Fruit fly (Drosophila melanogaster): ENCODE measurements around the gene baz.

baz gene

dm6 chrX:17175558-17176189 lies 15.9 kb downstream of the baz start (continued):
- TF ChIP-seq Ets97D (GFP tag; optimal IDR thresholded peaks at IDR 0.05) (peak; percentile 1), Dip2 (GFP tag; IDR thresholded peaks at IDR 0.05) (peak; percentile 53; the same call in 1 of the 2 replicates), CG16813 (GFP tag; IDR thresholded peaks at IDR 0.05; ENCODE audit: partially characterized antibody) (peak; percentile 51; the same call in 1 of the 3 replicates), Ptx1 (GFP tag; IDR thresholded peaks at IDR 0.05) (peak; percentile 49; the same call in 1 of the 2 replicates), CG31441 (GFP tag; IDR thresholded peaks at IDR 0.05) (0 out of 2 replicates have a peak, but pooled peaks have one; percentile 14), CG9817 (tag; optimal IDR thresholded peaks at IDR 0.05) (peak; percentile 42), maf-S (GFP tag; optimal IDR thresholded peaks at IDR 0.05) (peak; percentile 22), sob (GFP tag; IDR thresholded peaks at IDR 0.05) (peak; percentile 47; the same call in 1 of the 2 replicates), sug (tag; optimal IDR thresholded peaks at IDR 0.05) (peak; percentile 11), Myb (GFP tag; optimal IDR thresholded peaks at IDR 0.05) (peak; percentile 22), dmrt11E (tag; optimal IDR thresholded peaks at IDR 0.05) (peak; percentile 37), CG2120 (GFP tag; optimal IDR thresholded peaks at IDR 0.05) (peak; percentile 35), usp (GFP tag; optimal IDR thresholded peaks at IDR 0.05) (no peak), tx (GFP tag; optimal IDR thresholded peaks at IDR 0.05) (peak; percentile 4), HLH3B (GFP tag; IDR thresholded peaks at IDR 0.05) (peak; percentile 22; the same call in 1 of the 2 replicates), chn (GFP tag; optimal IDR thresholded peaks at IDR 0.05) (peak; percentile 12), Pdp1 (GFP tag; optimal IDR thresholded peaks at IDR 0.05) (peak; percentile 31 to 32), CG15696 (tag; optimal IDR thresholded peaks at IDR 0.05) (peak; percentile 41), NFAT (GFP tag; IDR thresholded peaks at IDR 0.05) (peak; percentile 68; the same call in 1 of the 2 replicates), stwl (tag; optimal IDR thresholded peaks at IDR 0.05) (peak; percentile 28), Spps (tag; optimal IDR thresholded peaks at IDR 0.05) (no peak), nerfin-2 (GFP tag; IDR thresholded peaks at IDR 0.05; ENCODE audit: partially characterized antibody) (no peak), insv (GFP tag; optimal IDR thresholded peaks at IDR 0.05) (peak in 1 of 2 experiments; percentile 27), CG33213 (GFP tag; optimal IDR thresholded peaks at IDR 0.05) (peak; percentile 54), MTF-1 (GFP tag; optimal IDR thresholded peaks at IDR 0.05; ENCODE audit: borderline replicate concordance) (peak; percentile 8), D (optimal IDR thresholded peaks at IDR 0.05) (no peak), D (GFP tag; optimal IDR thresholded peaks at IDR 0.05) (peak; percentile 9), Sry-β (GFP tag; optimal IDR thresholded peaks at IDR 0.05) (no peak), disco-r (GFP tag; optimal IDR thresholded peaks at IDR 0.05) (no peak), Hr51 (GFP tag; optimal IDR thresholded peaks at IDR 0.05) (peak in 1 of 2 experiments; percentile 6), CG11093 (GFP tag; IDR thresholded peaks at IDR 0.05) (no peak), bbx (GFP tag; IDR thresholded peaks at IDR 0.05; ENCODE audit: partially characterized antibody) (peak; percentile 42; the same call in 1 of the 2 replicates), dpn (GFP tag; optimal IDR thresholded peaks at IDR 0.05) (peak; percentile 14 to 35), CG33557 (GFP tag; optimal IDR thresholded peaks at IDR 0.05) (peak; percentile 17), Nf-YC (tag; optimal IDR thresholded peaks at IDR 0.05) (peak; percentile 13), pnt (GFP tag; optimal IDR thresholded peaks at IDR 0.05) (peak; percentile 20), Bgb (GFP tag; IDR thresholded peaks at IDR 0.05; ENCODE audit: partially characterized antibody) (peak; percentile 77), CG9609 (GFP tag; optimal IDR thresholded peaks at IDR 0.05) (peak; percentile 3), tap (tag; optimal IDR thresholded peaks at IDR 0.05) (no peak), croc (GFP tag; conservative IDR thresholded peaks at IDR 0.05) (peak; percentile 14; the same call in 1 of the 3 replicates), Dbx (GFP tag; IDR thresholded peaks at IDR 0.05) (peak; percentile 68; the same call in 1 of the 3 replicates), CG6654 (GFP tag; optimal IDR thresholded peaks at IDR 0.05) (peak; percentile 60), CG4328 (GFP tag; optimal IDR thresholded peaks at IDR 0.05) (no peak), Nf-YB (GFP tag; optimal IDR thresholded peaks at IDR 0.05) (peak; percentile 41), az2 (GFP tag; optimal IDR thresholded peaks at IDR 0.05) (peak; percentile 30), CG4424 (GFP tag; optimal IDR thresholded peaks at IDR 0.05) (peak; percentile 9), CG32532 (GFP tag; IDR thresholded peaks at IDR 0.05) (peak; percentile 74), CG17829 (tag; optimal IDR thresholded peaks at IDR 0.05) (peak; percentile 27), CG10209 (GFP tag; optimal IDR thresholded peaks at IDR 0.05) (peak; percentile 32)

Data from whole organism, embryonic.